Worm (Caenorhabditis elegans): ENCODE data around the gene F44F4.15.
"Not testable (repeated sequence)": the region's sequence is repeated elsewhere in the genome, so short reads cannot be mapped to it uniquely, and the experiment has no call there.

DNA sequence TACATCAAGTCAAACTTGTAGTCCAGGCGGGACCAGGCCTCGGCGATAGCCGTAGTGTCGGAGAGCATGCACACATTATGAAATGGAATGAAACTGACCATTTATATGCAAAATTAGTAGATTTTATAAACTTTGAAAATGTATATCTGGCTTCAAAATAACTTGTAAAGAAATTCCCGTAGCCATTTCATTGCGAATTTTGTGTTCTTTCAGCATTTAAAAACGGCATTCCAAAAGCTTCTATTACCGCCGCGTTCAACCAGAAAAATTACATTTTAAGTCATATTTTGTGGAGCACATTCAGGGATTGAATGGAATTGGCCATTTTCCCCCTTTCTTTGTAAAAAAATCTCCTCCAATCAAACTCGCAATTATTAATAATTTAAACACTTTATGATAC is 8.4 kb downstream of the F44F4.15 start, which contains the start of gene Y19D2B.1:
- not testable (repeated sequence) for TF ChIP-seq chd-7 (tag; optimal IDR thresholded peaks at IDR 0.05); C17E4.6 (GFP tag; IDR thresholded peaks at IDR 0.05)
